Fruit fly (Drosophila melanogaster) whole organism, embryonic: Measurements from ENCODE around the gene CG42673.
A peak's percentile ranks its signal among the peaks of the same experiment; 100 is the strongest.

Experiments
- CG10147 ChIP-seq: fragments of 200-800 bp; sonication (Bioruptor generic); optimal IDR thresholded peaks from 2 replicates; lab custom pipeline; 2019; ENCODE audit warnings: missing biosample characterization, mild to moderate bottlenecking, missing genetic modification characterization, moderate library complexity
- CG1024 ChIP-seq: fragments of 200-800 bp; sonication (Bioruptor generic); IDR thresholded peaks from 2 replicates; pipeline ENCODE4 v1.3.6; 2022; ENCODE audit warnings: missing biosample characterization, missing genetic modification characterization
- CG11696 ChIP-seq: fragments of 200-800 bp; sonication (Bioruptor generic); IDR thresholded peaks from 2 replicates; pipeline ENCODE4 v1.3.6; 2022; ENCODE audit warnings: missing biosample characterization, missing genetic modification characterization
- CG12299 ChIP-seq: fragments of 200-800 bp; sonication (Bioruptor generic); optimal IDR thresholded peaks from 2 replicates; lab custom pipeline; 2018; ENCODE audit warnings: missing biosample characterization, mild to moderate bottlenecking, missing genetic modification characterization
- CG13424 ChIP-seq: fragments of 200-800 bp; sonication (Bioruptor generic); optimal IDR thresholded peaks from 2 replicates; lab custom pipeline; 2019; ENCODE audit warnings: missing biosample characterization, mild to moderate bottlenecking, missing genetic modification characterization, moderate library complexity
- CG13624 ChIP-seq: fragments of 200-800 bp; sonication (Bioruptor generic); optimal IDR thresholded peaks from 2 replicates; lab custom pipeline; 2016; ENCODE audit warnings: missing biosample characterization, missing genetic modification characterization
- CG15011 ChIP-seq: fragments of 200-800 bp; sonication (Bioruptor generic); optimal IDR thresholded peaks from 3 replicates; lab custom pipeline; 2018; ENCODE audit warnings: missing biosample characterization, mild to moderate bottlenecking, missing genetic modification characterization
- CG15073 ChIP-seq: fragments of 200-800 bp; sonication (Bioruptor generic); optimal IDR thresholded peaks from 2 replicates; lab custom pipeline; 2016; ENCODE audit warnings: missing biosample characterization, missing genetic modification characterization
- CG17361 ChIP-seq: fragments of 200-800 bp; sonication (Bioruptor generic); IDR thresholded peaks from 3 replicates; pipeline ENCODE4 v1.3.6; 2022; ENCODE audit warnings: missing biosample characterization, missing genetic modification characterization
- CG17829 ChIP-seq: fragments of 200-800 bp; optimal IDR thresholded peaks from 2 replicates; lab custom pipeline; 2019; ENCODE audit warnings: missing biosample characterization, mild to moderate bottlenecking, missing genetic modification characterization, moderate library complexity
- CG18476 ChIP-seq: fragments of 200-800 bp; sonication (Bioruptor generic); optimal IDR thresholded peaks from 2 replicates; lab custom pipeline; 2016; ENCODE audit warnings: missing biosample characterization, mild to moderate bottlenecking, missing genetic modification characterization
- CG18764 ChIP-seq: fragments of 200-800 bp; sonication (Bioruptor generic); optimal IDR thresholded peaks from 3 replicates; lab custom pipeline; 2016; ENCODE audit warnings: missing biosample characterization, missing genetic modification characterization
- CG31365 ChIP-seq: fragments of 200-800 bp; sonication (Bioruptor generic); optimal IDR thresholded peaks from 2 replicates; lab custom pipeline; 2018; ENCODE audit warnings: missing biosample characterization, mild to moderate bottlenecking, missing genetic modification characterization
- CG31388 ChIP-seq: fragments of 200-800 bp; sonication (Bioruptor generic); optimal IDR thresholded peaks from 2 replicates; lab custom pipeline; 2016; ENCODE audit warnings: missing biosample characterization, missing genetic modification characterization
- CG3163 ChIP-seq: fragments of 200-800 bp; sonication (Bioruptor generic); optimal IDR thresholded peaks from 3 replicates; lab custom pipeline; 2016; ENCODE audit warnings: missing biosample characterization, missing genetic modification characterization
- CG32532 ChIP-seq: fragments of 200-800 bp; sonication (Bioruptor generic); IDR thresholded peaks from 2 replicates; pipeline ENCODE4 v1.3.6; 2022; ENCODE audit warnings: missing biosample characterization, missing genetic modification characterization
- CG3726 ChIP-seq: fragments of 200-800 bp; sonication (Bioruptor generic); IDR thresholded peaks from 3 replicates; pipeline ENCODE4, ENCODE4 v1.3.6; 2022; ENCODE audit warnings: missing biosample characterization, missing genetic modification characterization
- CG6813 ChIP-seq: fragments of 200-800 bp; sonication (Bioruptor generic); optimal IDR thresholded peaks from 2 replicates; lab custom pipeline; 2017; ENCODE audit warnings: missing biosample characterization, missing genetic modification characterization, mild to moderate bottlenecking, moderate library complexity, missing genetic modification reagents
- CG7987 ChIP-seq: fragments of 200-800 bp; sonication (Bioruptor generic); optimal IDR thresholded peaks from 2 replicates; lab custom pipeline; 2018; ENCODE audit warnings: missing biosample characterization, mild to moderate bottlenecking, missing genetic modification characterization, moderate library complexity
- CG8281 ChIP-seq: fragments of 200-800 bp; sonication (Bioruptor generic); optimal IDR thresholded peaks from 2 replicates; lab custom pipeline; 2018; ENCODE audit warnings: missing biosample characterization, mild to moderate bottlenecking, missing genetic modification characterization, moderate library complexity
- CG8478 ChIP-seq: fragments of >200 bp; optimal IDR thresholded peaks from 2 replicates; lab custom pipeline; 2018
- CG9215 ChIP-seq: fragments of 200-800 bp; sonication (Bioruptor generic); IDR thresholded peaks from 2 replicates; pipeline ENCODE4 v1.3.6; 2022; ENCODE audit warnings: missing biosample characterization, missing genetic modification characterization
- CG9797 ChIP-seq: fragments of 200-800 bp; sonication (Bioruptor generic); optimal IDR thresholded peaks from 3 replicates; lab custom pipeline; 2018; ENCODE audit warnings: missing biosample characterization, mild to moderate bottlenecking, missing genetic modification characterization
- CG9817 ChIP-seq: fragments of 200-800 bp; sonication (Bioruptor generic); optimal IDR thresholded peaks from 2 replicates; lab custom pipeline; 2018; ENCODE audit warnings: missing biosample characterization, mild to moderate bottlenecking, missing genetic modification characterization, moderate library complexity
- CG9876 ChIP-seq: fragments of 200-800 bp; sonication (Bioruptor generic); optimal IDR thresholded peaks from 2 replicates; lab custom pipeline; 2016; ENCODE audit warnings: missing biosample characterization, missing genetic modification characterization
- Dek ChIP-seq: fragments of 200-800 bp; sonication (Bioruptor generic); optimal IDR thresholded peaks from 3 replicates; lab custom pipeline; 2019; ENCODE audit warnings: missing biosample characterization, mild to moderate bottlenecking, missing genetic modification characterization, moderate library complexity
- Doc3 ChIP-seq: fragments of 200-800 bp; sonication (Bioruptor generic); IDR thresholded peaks from 3 replicates; pipeline ENCODE4 v1.3.6; 2022; ENCODE audit warnings: missing biosample characterization, missing genetic modification characterization; ENCODE audit not compliant: partially characterized antibody
- Dref ChIP-seq: fragments of 200-800 bp; sonication (Bioruptor generic); IDR thresholded peaks from 2 replicates; pipeline ENCODE4 v1.3.6; 2022; ENCODE audit warnings: missing biosample characterization, missing genetic modification characterization
- Hey ChIP-seq: fragments of 200-800 bp; sonication (Bioruptor generic); optimal IDR thresholded peaks from 3 replicates; lab custom pipeline; 2018; ENCODE audit warnings: missing biosample characterization, mild to moderate bottlenecking, missing genetic modification characterization
- Nf-YC ChIP-seq: fragments of 200-800 bp; optimal IDR thresholded peaks from 3 replicates; lab custom pipeline; 2019; ENCODE audit warnings: missing biosample characterization, mild to moderate bottlenecking, missing genetic modification characterization, moderate library complexity
- ac ChIP-seq: fragments of 200-800 bp; sonication (Bioruptor generic); optimal IDR thresholded peaks from 3 replicates; lab custom pipeline; 2017; ENCODE audit warnings: missing biosample characterization, mild to moderate bottlenecking, missing genetic modification characterization
- al ChIP-seq: fragments of 200-800 bp; sonication (Bioruptor generic); IDR thresholded peaks from 2 replicates; pipeline ENCODE4 v1.3.6; 2022; ENCODE audit warnings: missing biosample characterization, missing genetic modification characterization
- ara ChIP-seq: fragments of 200-800 bp; sonication (Bioruptor generic); IDR thresholded peaks from 2 replicates; pipeline ENCODE4 v1.3.6; 2022; ENCODE audit warnings: missing biosample characterization, missing genetic modification characterization
- br ChIP-seq: fragments of >200 bp; optimal IDR thresholded peaks from 2 replicates; lab custom pipeline; 2017
- chinmo ChIP-seq: fragments of 200-800 bp; sonication (Bioruptor generic); IDR thresholded peaks from 4 replicates; pipeline ENCODE4 v1.3.6; 2022; ENCODE audit warnings: missing biosample characterization, missing genetic modification characterization; ENCODE audit not compliant: partially characterized antibody
- dm ChIP-seq: fragments of 200-800 bp; sonication (Bioruptor generic); optimal IDR thresholded peaks from 3 replicates; lab custom pipeline; 2016; ENCODE audit warnings: missing biosample characterization, missing genetic modification characterization
- exex ChIP-seq: fragments of 200-800 bp; sonication (Bioruptor generic); optimal IDR thresholded peaks from 4 replicates; lab custom pipeline; 2018; ENCODE audit warnings: missing biosample characterization, mild to moderate bottlenecking, missing genetic modification characterization, moderate library complexity
- fd102C ChIP-seq: fragments of 200-800 bp; sonication (Bioruptor generic); optimal IDR thresholded peaks from 2 replicates; lab custom pipeline; 2018; ENCODE audit warnings: missing biosample characterization, mild to moderate bottlenecking, missing genetic modification characterization, moderate library complexity
- fu2 ChIP-seq: fragments of 200-800 bp; sonication (Bioruptor generic); optimal IDR thresholded peaks from 2 replicates; lab custom pipeline; 2016; ENCODE audit warnings: missing biosample characterization, missing genetic modification characterization
- gro ChIP-seq: fragments of 200-800 bp; sonication (Bioruptor generic); optimal IDR thresholded peaks from 2 replicates; lab custom pipeline; 2016; ENCODE audit warnings: missing biosample characterization, missing genetic modification characterization
- her ChIP-seq: fragments of 200-800 bp; sonication (Bioruptor generic); optimal IDR thresholded peaks from 2 replicates; lab custom pipeline; 2016; ENCODE audit warnings: missing biosample characterization, missing genetic modification characterization
- kni ChIP-seq: fragments of 200-800 bp; sonication (Bioruptor generic); optimal IDR thresholded peaks from 3 replicates; lab custom pipeline; 2017; ENCODE audit warnings: mild to moderate bottlenecking, missing biosample characterization, missing genetic modification reagents, missing genetic modification characterization
- lab ChIP-seq: fragments of 200-800 bp; sonication (Bioruptor generic); optimal IDR thresholded peaks from 3 replicates; lab custom pipeline; 2017; ENCODE audit warnings: missing biosample characterization, missing genetic modification characterization, mild to moderate bottlenecking, moderate library complexity, missing genetic modification reagents
- maf-S ChIP-seq: fragments of 200-800 bp; sonication (Bioruptor generic); optimal IDR thresholded peaks from 2 replicates; lab custom pipeline; 2016; ENCODE audit warnings: missing biosample characterization, missing genetic modification characterization
- nmo ChIP-seq: fragments of 200-800 bp; sonication (Bioruptor generic); optimal IDR thresholded peaks from 2 replicates; lab custom pipeline; 2018; ENCODE audit warnings: missing biosample characterization, mild to moderate bottlenecking, missing genetic modification characterization, moderate library complexity
- ranshi ChIP-seq: fragments of 200-800 bp; sonication (Bioruptor generic); IDR thresholded peaks from 2 replicates; pipeline ENCODE4 v1.3.6; 2022; ENCODE audit warnings: missing biosample characterization, missing genetic modification characterization
- schlank ChIP-seq: fragments of 200-800 bp; sonication (Bioruptor generic); optimal IDR thresholded peaks from 2 replicates; lab custom pipeline; 2018; ENCODE audit warnings: missing biosample characterization, mild to moderate bottlenecking, missing genetic modification characterization
- sna ChIP-seq: fragments of 200-800 bp; sonication (Bioruptor generic); IDR thresholded peaks from 2 replicates; pipeline ENCODE4 v1.3.6; 2022; ENCODE audit warnings: missing biosample characterization, missing genetic modification characterization; ENCODE audit not compliant: partially characterized antibody
- sqz ChIP-seq: fragments of 200-800 bp; sonication (Bioruptor generic); optimal IDR thresholded peaks from 3 replicates; lab custom pipeline; 2018; ENCODE audit warnings: missing biosample characterization, mild to moderate bottlenecking, missing genetic modification characterization
- zfh1 ChIP-seq: fragments of 200-800 bp; sonication (Bioruptor generic); IDR thresholded peaks from 3 replicates; pipeline ENCODE4 v1.3.6; 2022; ENCODE audit warnings: missing biosample characterization, missing genetic modification characterization

CG42673 gene

dm6 chr3L:9505007-9505712, 41.9 kb upstream of the CG42673 start, which contains the start of gene path (continued):
- TF ChIP-seq CG31388 (GFP tag; lab: Kevin White, UChicago), result no peak
- TF ChIP-seq CG9817 (tag; lab: Kevin White, UChicago), result no peak
- peak; percentile 40 for TF ChIP-seq lab (GFP tag; lab: Kevin White, UChicago)
- TF ChIP-seq CG17361 (GFP tag; lab: Robert Waterston, UW), result peak; percentile 77
- no peak for TF ChIP-seq sqz (GFP tag; lab: Kevin White, UChicago)
- no peak for TF ChIP-seq sna (GFP tag; lab: Robert Waterston, UW)
- no peak for TF ChIP-seq ac (GFP tag; lab: Kevin White, UChicago)
- TF ChIP-seq CG10147 (GFP tag; lab: Kevin White, UChicago), result peak; percentile 22
- no peak for TF ChIP-seq br
- 0 out of 2 replicates have a peak, but pooled peaks have one; percentile 20 for TF ChIP-seq ara (GFP tag; lab: Robert Waterston, UW)
- peak; percentile 57 for TF ChIP-seq dm (GFP tag; lab: Kevin White, UChicago)
- no peak for TF ChIP-seq CG15011 (GFP tag; lab: Kevin White, UChicago)
- peak; percentile 44; the same call in 1 of the 3 replicates for TF ChIP-seq zfh1
- TF ChIP-seq Hey (tag; lab: Kevin White, UChicago), result no peak
- no peak for TF ChIP-seq Dref (GFP tag; lab: Robert Waterston, UW)
- TF ChIP-seq gro (GFP tag; lab: Kevin White, UChicago), result no peak
- TF ChIP-seq CG3163 (GFP tag; lab: Kevin White, UChicago), result peak; percentile 54
- TF ChIP-seq CG3726 (GFP tag; lab: Robert Waterston, UW), result no peak
- no peak; the same call in 2 of the 3 replicates for TF ChIP-seq Doc3 (GFP tag; lab: Robert Waterston, UW)
- TF ChIP-seq CG31365 (tag; lab: Kevin White, UChicago), result peak; percentile 2
- no peak for TF ChIP-seq maf-S (GFP tag; lab: Kevin White, UChicago)
- no peak for TF ChIP-seq CG9797
- TF ChIP-seq CG18476 (GFP tag; lab: Kevin White, UChicago), result no peak
- no peak for TF ChIP-seq CG9876
- TF ChIP-seq CG32532 (GFP tag; lab: Robert Waterston, UW), result peak; percentile 30; the same call in 1 of the 2 replicates
- no peak for TF ChIP-seq CG18764 (GFP tag; lab: Kevin White, UChicago)
- TF ChIP-seq al, result no peak
- no peak for TF ChIP-seq fd102C (GFP tag; lab: Kevin White, UChicago)
- TF ChIP-seq CG9215, result no peak
- TF ChIP-seq schlank, result no peak
- peak; percentile 19; the same call in 1 of the 2 replicates for TF ChIP-seq ranshi
- no peak for TF ChIP-seq CG8478
- TF ChIP-seq her (GFP tag; lab: Kevin White, UChicago), result no peak
- TF ChIP-seq CG13424, result peak; percentile 57
- TF ChIP-seq CG8281, result no peak
- no peak for TF ChIP-seq exex (tag; lab: Kevin White, UChicago)
- TF ChIP-seq CG6813 (GFP tag; lab: Kevin White, UChicago), result no peak
- no peak for TF ChIP-seq CG12299
- TF ChIP-seq nmo (GFP tag; lab: Kevin White, UChicago), result peak; percentile 57
- peak; percentile 56; the same call in 2 of the 4 replicates for TF ChIP-seq chinmo (GFP tag; lab: Robert Waterston, UW)
- peak; percentile 48 for TF ChIP-seq Nf-YC (tag; lab: Kevin White, UChicago)
- peak; percentile 78 for TF ChIP-seq CG17829
- peak; percentile 12 for TF ChIP-seq Dek (tag; lab: Kevin White, UChicago)
- TF ChIP-seq kni, result peak; percentile 29
- TF ChIP-seq CG13624 (GFP tag; lab: Kevin White, UChicago), result no peak
- peak; percentile 24 for TF ChIP-seq CG7987 (GFP tag; lab: Kevin White, UChicago)
- peak; percentile 45; the same call in 1 of the 2 replicates for TF ChIP-seq CG11696 (GFP tag; lab: Robert Waterston, UW)
- no peak for TF ChIP-seq CG15073 (GFP tag; lab: Kevin White, UChicago)
- TF ChIP-seq CG1024 (GFP tag; lab: Robert Waterston, UW), result no peak
- TF ChIP-seq fu2 (GFP tag; lab: Kevin White, UChicago), result no peak
